Worm (Caenorhabditis elegans) whole organism, young adult: ENCODE measurements around the gene cyp-44A1.

Source experiments
- B0035.1 ChIP-seq: sonication (generic microtip); optimal IDR thresholded peaks from 2 replicates; lab custom pipeline; 2016; ENCODE audit warnings: missing genetic modification characterization, mild to moderate bottlenecking, missing compliant biosample characterization, missing genotype, missing genetic modification reagents
- B0336.3 ChIP-seq: fragments of 200-800 bp; sonication (Bioruptor generic); IDR thresholded peaks from 2 replicates; pipeline ENCODE4 v1.3.6; 2022; ENCODE audit warnings: missing genetic modification characterization, missing compliant biosample characterization
- D2030.7 ChIP-seq: fragments of 200-800 bp; sonication (Bioruptor generic); IDR thresholded peaks from 2 replicates; pipeline ENCODE4 v1.3.6; 2022; ENCODE audit warnings: missing genetic modification reagents, missing genetic modification characterization, missing compliant biosample characterization
- F10E7.11 ChIP-seq: sonication (generic microtip); optimal IDR thresholded peaks from 2 replicates; lab custom pipeline; 2017; ENCODE audit warnings: mild to moderate bottlenecking, missing genetic modification characterization, moderate library complexity, missing compliant biosample characterization
- F23B12.7 ChIP-seq: sonication (generic microtip); optimal IDR thresholded peaks from 2 replicates; lab custom pipeline; 2017; ENCODE audit warnings: missing genetic modification characterization, mild to moderate bottlenecking, missing compliant biosample characterization, antibody characterized with exemption, moderate library complexity; ENCODE audit not compliant: insufficient read depth
- F55B11.4 ChIP-seq: sonication (generic microtip); optimal IDR thresholded peaks from 2 replicates; lab custom pipeline; 2016; ENCODE audit warnings: missing compliant biosample characterization, missing genetic modification characterization, borderline replicate concordance; ENCODE audit not compliant: insufficient read depth
- F57A8.1 ChIP-seq: fragments of 200-800 bp; sonication (Bioruptor generic); optimal IDR thresholded peaks from 2 replicates; lab custom pipeline; 2018; ENCODE audit warnings: mild to moderate bottlenecking, missing genetic modification characterization, moderate library complexity, missing compliant biosample characterization
- Y56A3A.18 ChIP-seq: fragments of 200-800 bp; sonication (Bioruptor generic); IDR thresholded peaks from 2 replicates; pipeline ENCODE4 v1.3.6; 2022; ENCODE audit warnings: missing genetic modification reagents, missing genetic modification characterization, missing compliant biosample characterization
- Y95B8A.8 ChIP-seq: fragments of 200-800 bp; sonication (Bioruptor generic); IDR thresholded peaks from 2 replicates; pipeline ENCODE4 v1.3.6; 2022; ENCODE audit warnings: missing genetic modification reagents, missing genetic modification characterization, missing compliant biosample characterization
- ama-1 ChIP-seq, 3 experiments: fragments of 150-350 bp in 1 of 3; sonication (generic microtip) in 2 of 3; optimal IDR thresholded peaks; 2 replicates each; lab custom pipeline; 2014 to 2018; ENCODE audit warnings: missing biosample characterization in 2 of 3, missing genetic modification characterization in 2 of 3, missing genetic modification reagents in 2 of 3
- attf-3 ChIP-seq: fragments of 200-800 bp; sonication (Bioruptor generic); conservative IDR thresholded peaks from 2 replicates; pipeline ENCODE4 v1.3.6; 2022; ENCODE audit warnings: missing genetic modification reagents, missing genetic modification characterization, missing compliant biosample characterization
- ceh-100 ChIP-seq: fragments of 200-800 bp; sonication (Bioruptor generic); IDR thresholded peaks from 2 replicates; pipeline ENCODE4 v1.3.6; 2022; ENCODE audit warnings: missing genetic modification reagents, missing genetic modification characterization, missing compliant biosample characterization
- ceh-79 ChIP-seq: sonication (generic microtip); optimal IDR thresholded peaks from 2 replicates; lab custom pipeline; 2017; ENCODE audit warnings: mild to moderate bottlenecking, missing genetic modification characterization, missing compliant biosample characterization
- chd-7 ChIP-seq: sonication (generic microtip); optimal IDR thresholded peaks from 2 replicates; lab custom pipeline; 2016; ENCODE audit warnings: mild to moderate bottlenecking, missing genetic modification characterization, moderate library complexity, missing compliant biosample characterization
- dpl-1 ChIP-seq: fragments of 150-350 bp; optimal IDR thresholded peaks from 2 replicates; lab custom pipeline; 2014; ENCODE audit warnings: missing biosample characterization, missing genetic modification reagents, missing genetic modification characterization
- efl-1 ChIP-seq: fragments of 150-350 bp; optimal IDR thresholded peaks from 2 replicates; lab custom pipeline; 2014; ENCODE audit warnings: missing biosample characterization, missing genetic modification reagents, missing genetic modification characterization
- egrh-3 ChIP-seq: fragments of 200-800 bp; sonication (Bioruptor generic); IDR thresholded peaks from 2 replicates; pipeline ENCODE4 v1.3.6; 2022; ENCODE audit warnings: missing genetic modification reagents, missing genetic modification characterization, missing compliant biosample characterization
- hmg-1.2 ChIP-seq: fragments of 200-800 bp; sonication (Bioruptor generic); IDR thresholded peaks from 2 replicates; pipeline ENCODE4 v1.3.6; 2022; ENCODE audit warnings: missing genetic modification reagents, missing genetic modification characterization, missing compliant biosample characterization
- hmg-20 ChIP-seq: fragments of 200-800 bp; sonication (Bioruptor generic); IDR thresholded peaks from 2 replicates; pipeline ENCODE4 v1.3.6; 2022; ENCODE audit warnings: missing genetic modification reagents, missing genetic modification characterization, missing compliant biosample characterization
- hsf-1 ChIP-seq: fragments of 200-800 bp; sonication (Bioruptor generic); IDR thresholded peaks from 2 replicates; pipeline ENCODE4 v1.3.6; 2022; ENCODE audit warnings: missing genetic modification reagents, missing genetic modification characterization, missing compliant biosample characterization
- lin-26 ChIP-seq: fragments of 200-800 bp; sonication (Bioruptor generic); IDR thresholded peaks from 2 replicates; pipeline ENCODE4 v1.3.6; 2022; ENCODE audit warnings: missing genetic modification reagents, missing genetic modification characterization, missing compliant biosample characterization
- lin-54 ChIP-seq: fragments of 200-800 bp; sonication (Bioruptor generic); optimal IDR thresholded peaks from 2 replicates; lab custom pipeline; 2018; ENCODE audit warnings: mild to moderate bottlenecking, missing genetic modification characterization, missing compliant biosample characterization
- lsl-1 ChIP-seq: fragments of 200-800 bp; sonication (Bioruptor generic); optimal IDR thresholded peaks from 2 replicates; lab custom pipeline; 2018; ENCODE audit warnings: mild to moderate bottlenecking, missing genetic modification characterization, moderate library complexity, missing compliant biosample characterization
- lsy-27 ChIP-seq: sonication (generic microtip); optimal IDR thresholded peaks from 2 replicates; lab custom pipeline; 2017; ENCODE audit warnings: missing genetic modification characterization, mild to moderate bottlenecking, missing compliant biosample characterization, antibody characterized with exemption, missing genotype, borderline replicate concordance; ENCODE audit not compliant: insufficient read depth
- madf-3 ChIP-seq: fragments of 200-800 bp; sonication (Bioruptor generic); IDR thresholded peaks from 2 replicates; pipeline ENCODE4 v1.3.6; 2022; ENCODE audit warnings: missing genetic modification reagents, missing genetic modification characterization, missing compliant biosample characterization
- madf-6 ChIP-seq: fragments of 200-800 bp; sonication (Bioruptor generic); IDR thresholded peaks from 2 replicates; pipeline ENCODE4 v1.3.6; 2022; ENCODE audit warnings: missing genetic modification reagents, missing genetic modification characterization, missing compliant biosample characterization
- madf-8 ChIP-seq: fragments of 200-800 bp; sonication (Bioruptor generic); conservative IDR thresholded peaks from 2 replicates; pipeline ENCODE4 v1.3.6; 2022; ENCODE audit warnings: missing genetic modification reagents, missing genetic modification characterization, missing compliant biosample characterization
- mcd-1 ChIP-seq: fragments of 200-800 bp; sonication (Bioruptor generic); IDR thresholded peaks from 2 replicates; pipeline ENCODE4 v1.3.6; 2022; ENCODE audit warnings: missing genetic modification reagents, missing genetic modification characterization, missing compliant biosample characterization
- mel-28 ChIP-seq: sonication (generic microtip); optimal IDR thresholded peaks from 2 replicates; lab custom pipeline; 2016; ENCODE audit warnings: borderline replicate concordance, mild to moderate bottlenecking, missing genetic modification characterization, missing compliant biosample characterization
- mxl-1 ChIP-seq: sonication (generic microtip); optimal IDR thresholded peaks from 2 replicates; lab custom pipeline; 2016; ENCODE audit warnings: missing genetic modification characterization, missing compliant biosample characterization
- nfya-1 ChIP-seq: sonication (generic microtip); optimal IDR thresholded peaks from 2 replicates; lab custom pipeline; 2017; ENCODE audit warnings: antibody characterized with exemption, missing compliant biosample characterization, missing genetic modification characterization, borderline replicate concordance; ENCODE audit not compliant: insufficient read depth
- nfyb-1 ChIP-seq: fragments of 200-800 bp; sonication (Bioruptor generic); IDR thresholded peaks from 2 replicates; pipeline ENCODE4 v1.3.6; 2022; ENCODE audit warnings: missing genetic modification reagents, missing genetic modification characterization, missing compliant biosample characterization
- nhr-120 ChIP-seq: fragments of 200-800 bp; sonication (Bioruptor generic); IDR thresholded peaks from 2 replicates; pipeline ENCODE4 v1.3.6; 2022; ENCODE audit warnings: missing genetic modification characterization, missing compliant biosample characterization
- sdz-38 ChIP-seq: sonication (generic microtip); optimal IDR thresholded peaks from 2 replicates; lab custom pipeline; 2016; ENCODE audit warnings: missing genotype, missing genetic modification characterization, missing compliant biosample characterization
- snpc-1.1 ChIP-seq: sonication (generic microtip); optimal IDR thresholded peaks from 2 replicates; lab custom pipeline; 2017; ENCODE audit warnings: missing genetic modification characterization, mild to moderate bottlenecking, missing compliant biosample characterization, antibody characterized with exemption, moderate library complexity, missing genotype, missing genetic modification reagents; ENCODE audit not compliant: insufficient read depth
- sptf-2 ChIP-seq: fragments of 200-800 bp; sonication (Bioruptor generic); optimal IDR thresholded peaks from 2 replicates; lab custom pipeline; 2018; ENCODE audit warnings: mild to moderate bottlenecking, missing genetic modification characterization, missing compliant biosample characterization
- xnd-1 ChIP-seq: sonication (generic microtip); optimal IDR thresholded peaks from 2 replicates; lab custom pipeline; 2016; ENCODE audit warnings: missing genotype, missing genetic modification reagents, missing genetic modification characterization, missing compliant biosample characterization
- ztf-22 ChIP-seq: fragments of 200-800 bp; sonication (Bioruptor generic); optimal IDR thresholded peaks from 2 replicates; lab custom pipeline; 2018; ENCODE audit warnings: mild to moderate bottlenecking, missing genetic modification characterization, moderate library complexity, missing compliant biosample characterization
- ztf-28 ChIP-seq: fragments of 200-800 bp; sonication (Bioruptor generic); IDR thresholded peaks from 2 replicates; pipeline ENCODE4 v1.3.6; 2022; ENCODE audit warnings: missing genetic modification reagents, missing genetic modification characterization, missing compliant biosample characterization

cyp-44A1 gene

DNA sequence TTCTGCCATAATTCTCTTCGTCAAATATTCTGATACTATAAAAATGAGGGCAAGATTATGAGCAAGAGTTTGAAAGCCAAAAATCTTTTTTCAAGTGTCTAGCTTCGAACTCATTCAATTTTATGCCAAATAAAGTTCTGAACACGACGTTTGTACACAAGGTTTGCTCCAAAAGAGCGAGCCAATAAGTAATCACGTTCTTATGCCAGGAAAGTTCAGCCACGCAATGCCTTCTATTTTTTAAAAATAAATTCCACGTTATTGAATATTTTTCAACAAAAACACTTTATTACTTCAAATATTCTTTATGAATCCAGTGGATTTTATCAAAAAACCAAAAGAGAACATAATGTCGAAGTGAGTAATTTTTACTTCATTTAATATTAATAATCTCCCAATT is 16.0 kb upstream of the cyp-44A1 start, which contains the start of gene nep-5:
nep-5 (plus strand) TSS at position 301 of the 400 bp plus-strand sequence.
- no peak for TF ChIP-seq F23B12.7 (tag; lab: Kevin White, UChicago)

- TF ChIP-seq nfyb-1 (GFP tag; lab: Robert Waterston, UW) (no peak), ztf-28 (GFP tag; lab: Robert Waterston, UW) (no peak), hsf-1 (GFP tag; lab: Robert Waterston, UW) (no peak), F10E7.11 (tag; lab: Kevin White, UChicago) (no peak), nhr-120 (GFP tag; lab: Robert Waterston, UW) (no peak), F57A8.1 (GFP tag; lab: Kevin White, UChicago) (no peak)
Measured at ce11 chrII:5494405-5494804, 9.4 kb upstream of the cyp-44A1 start, which contains the start of gene F12A10.6. Gene F12A10.6 (minus strand): TSS chrII:5494505.

DNA sequence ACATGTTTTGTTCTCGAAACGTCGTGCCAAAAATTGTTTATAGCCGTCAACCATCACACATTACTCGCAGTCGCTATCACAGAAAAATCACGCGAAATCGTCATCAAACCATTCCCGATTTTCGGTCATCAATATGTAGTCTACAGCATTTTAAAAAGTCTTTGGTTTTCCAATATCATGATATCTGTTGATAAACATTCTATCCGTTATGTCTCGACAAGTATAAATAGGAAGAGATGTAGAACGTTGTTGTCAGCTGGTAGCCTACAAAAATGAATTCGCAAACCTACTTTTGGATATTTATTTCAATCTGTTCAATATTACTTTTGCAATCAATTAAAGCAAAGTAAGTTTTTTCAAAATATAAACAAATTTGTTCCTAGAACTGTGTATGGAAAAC is 7.5 kb upstream of the cyp-44A1 start, which contains the start of gene F12A10.1:
F12A10.1 (plus strand) TSS at position 166 of the 400 bp plus-strand sequence.
- TF ChIP-seq ceh-100 (GFP tag; lab: Robert Waterston, UW) (no peak), ztf-22 (no peak), egrh-3 (GFP tag; lab: Robert Waterston, UW) (no peak), lsl-1 (GFP tag; lab: Kevin White, UChicago) (no peak)
- TF ChIP-seq, all 124 proteins: peak for 0

ce11 chrII:5497541-5497940 is 6.3 kb upstream of the cyp-44A1 start:
- no peak for TF ChIP-seq B0035.1 (tag; lab: Kevin White, UChicago)
- no peak for TF ChIP-seq nfya-1 (tag; lab: Kevin White, UChicago)
- peak; percentile 14 for TF ChIP-seq dpl-1 (GFP tag; lab: Kevin White, UChicago)
- no peak for TF ChIP-seq mel-28 (tag; lab: Kevin White, UChicago)
- no peak for TF ChIP-seq ztf-28 (GFP tag; lab: Robert Waterston, UW)
- TF ChIP-seq madf-6 (GFP tag; lab: Robert Waterston, UW), result peak; percentile 83
- TF ChIP-seq madf-8 (GFP tag; lab: Robert Waterston, UW), result peak; percentile 33
- peak; percentile 44 for TF ChIP-seq xnd-1
- TF ChIP-seq efl-1 (GFP tag; lab: Kevin White, UChicago), result peak; percentile 59
- TF ChIP-seq D2030.7 (GFP tag; lab: Robert Waterston, UW), result 0 out of 2 replicates have a peak, but pooled peaks have one; percentile 27
- TF ChIP-seq lin-26, result 0 out of 2 replicates have a peak, but pooled peaks have one; percentile 44
- no peak for TF ChIP-seq ceh-79 (tag; lab: Kevin White, UChicago)
- no peak for TF ChIP-seq sptf-2 (GFP tag; lab: Kevin White, UChicago)
- TF ChIP-seq hmg-1.2 (GFP tag; lab: Robert Waterston, UW), result 0 out of 2 replicates have a peak, but pooled peaks have one; percentile 18
- TF ChIP-seq sdz-38 (tag; lab: Kevin White, UChicago), result no peak
- TF ChIP-seq attf-3 (GFP tag; lab: Robert Waterston, UW), result no peak
- TF ChIP-seq Y56A3A.18 (GFP tag; lab: Robert Waterston, UW), result 0 out of 2 replicates have a peak, but pooled peaks have one; percentile 42
- TF ChIP-seq madf-3 (GFP tag; lab: Robert Waterston, UW), result peak; percentile 51; the same call in 1 of the 2 replicates

ce11 chrII:5498156-5498739 is 5.6 kb upstream of the cyp-44A1 start, which contains the start of the genes suex-1 and F12A10.9:
Gene suex-1 (minus strand): TSS chrII:5498256.
Gene F12A10.9 (plus strand): TSS chrII:5498689.
- TF ChIP-seq mcd-1 (GFP tag; lab: Robert Waterston, UW), result no peak
- TF ChIP-seq ceh-100 (GFP tag; lab: Robert Waterston, UW), result no peak
- TF ChIP-seq B0336.3 (GFP tag; lab: Robert Waterston, UW), result no peak
- TF ChIP-seq ama-1 (optimal IDR thresholded peaks at IDR 0.05; lab: Kevin White, UChicago), result no peak
- TF ChIP-seq ama-1 (GFP tag; optimal IDR thresholded peaks at IDR 0.05; lab: Kevin White, UChicago), result no peak
- no peak for TF ChIP-seq snpc-1.1
- no peak for TF ChIP-seq hmg-20 (GFP tag; lab: Robert Waterston, UW)
- TF ChIP-seq F10E7.11 (tag; lab: Kevin White, UChicago), result no peak
- TF ChIP-seq F55B11.4 (tag; lab: Kevin White, UChicago), result no peak
- no peak for TF ChIP-seq Y95B8A.8
- TF ChIP-seq sdz-38 (tag; lab: Kevin White, UChicago), result no peak
- TF ChIP-seq lsy-27, result no peak
- TF ChIP-seq mxl-1 (tag; lab: Kevin White, UChicago), result no peak
- TF ChIP-seq chd-7 (tag; lab: Kevin White, UChicago), result no peak
- no peak for TF ChIP-seq lin-54
